Worm (Caenorhabditis elegans) whole organism, early embryonic: ENCODE data around the gene srx-29.

Source experiments
- F13C5.2 ChIP-seq: sonication (generic microtip); optimal IDR thresholded peaks from 2 replicates; lab custom pipeline; 2017; ENCODE audit warnings: mild to moderate bottlenecking, missing genetic modification characterization, inconsistent platforms, missing compliant biosample characterization
- aly-1 ChIP-seq: sonication (generic microtip); optimal IDR thresholded peaks from 2 replicates; lab custom pipeline; 2016; ENCODE audit warnings: missing genetic modification characterization, missing compliant biosample characterization
- ama-1 ChIP-seq: fragments of 150-350 bp; optimal IDR thresholded peaks from 2 replicates; lab custom pipeline; 2014
- ceh-13 ChIP-seq: fragments of 200-800 bp; sonication (Bioruptor generic); optimal IDR thresholded peaks from 2 replicates; lab custom pipeline; 2018; ENCODE audit warnings: mild to moderate bottlenecking, missing genetic modification characterization, missing compliant biosample characterization
- ceh-36 ChIP-seq: sonication (generic microtip); optimal IDR thresholded peaks from 2 replicates; lab custom pipeline; 2016; ENCODE audit warnings: missing genetic modification characterization, inconsistent platforms, missing compliant biosample characterization
- ets-7 ChIP-seq: sonication (generic microtip); optimal IDR thresholded peaks from 2 replicates; lab custom pipeline; 2016; ENCODE audit warnings: missing genotype, missing genetic modification characterization, missing compliant biosample characterization
- flt-1 ChIP-seq: fragments of 200-800 bp; sonication (Bioruptor generic); IDR thresholded peaks from 2 replicates; pipeline ENCODE4 v1.3.6; 2022; ENCODE audit warnings: missing genetic modification characterization, missing compliant biosample characterization
- hnd-1 ChIP-seq: sonication (generic microtip); optimal IDR thresholded peaks from 2 replicates; lab custom pipeline; 2016; ENCODE audit warnings: missing genetic modification characterization, missing compliant biosample characterization
- pes-1 ChIP-seq: fragments of 200-800 bp; sonication (Bioruptor generic); IDR thresholded peaks from 2 replicates; pipeline ENCODE4 v1.3.6; 2022; ENCODE audit warnings: missing genetic modification reagents, missing genetic modification characterization, missing compliant biosample characterization
- sea-1 ChIP-seq: fragments of 200-800 bp; sonication (Bioruptor generic); conservative IDR thresholded peaks from 2 replicates; pipeline ENCODE4 v1.3.6; 2022; ENCODE audit warnings: missing genetic modification characterization, missing compliant biosample characterization
- tbx-11 ChIP-seq: fragments of 200-800 bp; sonication (Bioruptor generic); IDR thresholded peaks from 2 replicates; pipeline ENCODE4 v1.3.6; 2022; ENCODE audit warnings: missing genetic modification characterization, missing compliant biosample characterization
- tbx-37 ChIP-seq: fragments of 200-800 bp; sonication (Bioruptor generic); conservative IDR thresholded peaks from 2 replicates; pipeline ENCODE4 v1.3.6; 2022; ENCODE audit warnings: missing genetic modification reagents, missing genetic modification characterization, missing compliant biosample characterization
- tra-4 ChIP-seq: sonication (generic microtip); optimal IDR thresholded peaks from 2 replicates; lab custom pipeline; 2017; ENCODE audit warnings: missing genetic modification characterization, missing compliant biosample characterization

ce11 chrV:15721431-15721830 lies 23.4 kb upstream of the srx-29 start:
- TF ChIP-seq ets-7 (tag; lab: Kevin White, UChicago) = no peak
- TF ChIP-seq aly-1 = no peak
- TF ChIP-seq tbx-11 (GFP tag; lab: Robert Waterston, UW) = no peak
- no peak for TF ChIP-seq ama-1 (lab: Kevin White, UChicago)
- TF ChIP-seq pes-1 = no peak
- TF ChIP-seq ceh-13 (GFP tag; lab: Kevin White, UChicago) = no peak
- TF ChIP-seq flt-1 (GFP tag; lab: Robert Waterston, UW) = no peak
- no peak for TF ChIP-seq tra-4 (tag; lab: Kevin White, UChicago)
- TF ChIP-seq sea-1 (GFP tag; lab: Robert Waterston, UW) = no peak
- no peak for TF ChIP-seq tbx-37 (GFP tag; lab: Robert Waterston, UW)
- TF ChIP-seq hnd-1 (tag; lab: Kevin White, UChicago) = no peak
- TF ChIP-seq F13C5.2 (tag; lab: Kevin White, UChicago) = no peak
- no peak for TF ChIP-seq ceh-36 (tag; lab: Kevin White, UChicago)
